Worm (Caenorhabditis elegans) whole organism, dauer: Measurements from ENCODE around the gene F48E3.2.

Experiments
- unc-62 ChIP-seq: sonication (generic microtip); optimal IDR thresholded peaks from 2 replicates; lab custom pipeline; 2017; ENCODE audit warnings: missing biosample characterization, missing genetic modification reagents, missing genetic modification characterization

F48E3.2 gene

ce11 chrX:7442477-7442876 is 50.4 kb downstream of the F48E3.2 start, which contains the start of gene acl-12:
Gene acl-12, minus strand, starts transcription at chrX:7442577.
- no peak for TF ChIP-seq unc-62
